Worm (Caenorhabditis elegans): ENCODE measurements around the gene F15E6.6.

The F15E6.6 gene

DNA sequence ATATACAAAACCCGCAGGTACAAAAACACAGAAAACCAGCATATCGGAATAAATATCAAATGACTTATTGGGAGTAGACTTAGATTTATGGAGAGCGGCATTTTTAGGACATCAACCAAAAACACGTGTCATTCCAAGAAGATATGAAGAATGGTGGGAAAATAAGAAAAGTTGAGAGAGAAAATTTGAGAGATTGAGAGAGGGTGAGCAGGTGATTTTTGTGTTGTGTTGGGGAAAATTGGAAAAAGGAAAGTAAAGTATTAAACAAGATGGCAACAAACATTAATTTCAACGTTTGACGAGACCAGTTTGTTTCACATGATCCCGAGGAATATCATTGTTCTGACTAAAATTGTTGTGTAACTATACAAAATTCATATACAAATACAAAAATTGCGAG lies 4.4 kb upstream of the F15E6.6 start, which contains the start of gene srv-4:
TSS of gene srv-4 (minus strand) at position 101 of the 400 bp plus-strand sequence.
- no peak for TF ChIP-seq C17E4.6 (GFP tag; IDR thresholded peaks at IDR 0.05)
- no peak for TF ChIP-seq sea-2 (GFP tag; IDR thresholded peaks at IDR 0.05)
- TF ChIP-seq egl-18 (GFP tag; IDR thresholded peaks at IDR 0.05), result no peak
- TF ChIP-seq C06A6.2 (GFP tag; conservative IDR thresholded peaks at IDR 0.05), result no peak
- TF ChIP-seq lsl-1 (GFP tag; optimal IDR thresholded peaks at IDR 0.05), result no peak
- TF ChIP-seq ceh-27 (GFP tag; optimal IDR thresholded peaks at IDR 0.05), result no peak
- no peak for TF ChIP-seq bed-1 (GFP tag; IDR thresholded peaks at IDR 0.05)
- no peak for TF ChIP-seq snpc-1.3 (tag; optimal IDR thresholded peaks at IDR 0.05; ENCODE audit: insufficient read depth)
- TF ChIP-seq egrh-3 (GFP tag; IDR thresholded peaks at IDR 0.05), result no peak
- no peak for TF ChIP-seq attf-5 (GFP tag; optimal IDR thresholded peaks at IDR 0.05)

DNA sequence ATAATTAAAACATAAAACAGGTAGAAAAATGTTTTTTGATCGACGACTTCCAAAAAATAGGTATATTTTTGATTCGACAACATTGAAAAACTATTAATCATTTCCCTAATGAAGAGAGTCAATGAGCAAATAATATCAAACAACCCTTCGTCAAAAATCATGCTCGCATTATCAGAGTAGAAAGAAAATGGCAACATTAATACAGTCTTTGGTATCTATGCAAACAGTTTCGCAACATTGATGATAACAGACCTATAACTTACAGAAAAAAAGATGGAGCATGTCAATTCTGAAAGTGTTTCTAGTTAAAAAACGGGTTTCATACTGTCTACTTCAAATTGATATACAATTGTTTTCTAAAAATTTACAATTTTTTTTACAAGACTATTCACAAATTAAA lies 1.1 kb upstream of the F15E6.6 start:
- peak; percentile 75 for TF ChIP-seq nhr-80 (tag; optimal IDR thresholded peaks at IDR 0.05)
- TF ChIP-seq cebp-1 (GFP tag; IDR thresholded peaks at IDR 0.05), result peak; percentile 22; the same call in 1 of the 2 replicates
- no peak for TF ChIP-seq cebp-1 (tag; optimal IDR thresholded peaks at IDR 0.05)
- no peak for TF ChIP-seq F57A8.1 (GFP tag; optimal IDR thresholded peaks at IDR 0.05)

DNA sequence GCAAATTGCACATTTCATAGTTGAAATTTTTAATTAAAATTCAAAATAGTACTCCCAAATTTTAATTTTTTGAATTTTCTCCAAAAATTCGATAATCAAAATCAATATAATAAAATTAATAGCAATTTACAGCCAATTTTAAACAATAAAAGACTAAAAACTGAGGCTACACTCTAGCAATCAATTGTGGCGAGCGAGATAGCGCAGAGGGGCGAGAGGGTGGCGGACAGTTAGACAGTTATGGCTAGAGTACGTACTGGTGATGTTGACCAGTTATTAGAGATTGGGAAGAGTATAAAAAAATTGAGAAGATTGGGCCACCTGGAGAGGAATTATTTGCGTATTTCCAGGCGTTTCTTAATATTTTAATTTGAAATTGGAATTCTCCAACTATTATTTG lies 6.2 kb downstream of the F15E6.6 start, which contains the start of gene nhr-78:
TSS of gene nhr-78 (minus strand) at position 182 of the 400 bp plus-strand sequence.
- no peak for TF ChIP-seq akir-1 (GFP tag; optimal IDR thresholded peaks at IDR 0.05)
- no peak for TF ChIP-seq ceh-79 (tag; optimal IDR thresholded peaks at IDR 0.05)
- no peak for TF ChIP-seq B0261.1 (tag; optimal IDR thresholded peaks at IDR 0.05)
- no peak for TF ChIP-seq Y56A3A.18 (GFP tag; IDR thresholded peaks at IDR 0.05)
- no peak for TF ChIP-seq somi-1 (GFP tag; optimal IDR thresholded peaks at IDR 0.05)
- TF ChIP-seq dox-1 (GFP tag; IDR thresholded peaks at IDR 0.05), result no peak
- TF ChIP-seq hmg-1.2 (GFP tag; IDR thresholded peaks at IDR 0.05), result peak; percentile 94
- TF ChIP-seq Y53F4B.3 (GFP tag; IDR thresholded peaks at IDR 0.05), result no peak
- 0 out of 2 replicates have a peak, but pooled peaks have one; percentile 22 for TF ChIP-seq mcd-1 (GFP tag; IDR thresholded peaks at IDR 0.05)
- no peak for TF ChIP-seq ceh-58 (GFP tag; IDR thresholded peaks at IDR 0.05)

DNA sequence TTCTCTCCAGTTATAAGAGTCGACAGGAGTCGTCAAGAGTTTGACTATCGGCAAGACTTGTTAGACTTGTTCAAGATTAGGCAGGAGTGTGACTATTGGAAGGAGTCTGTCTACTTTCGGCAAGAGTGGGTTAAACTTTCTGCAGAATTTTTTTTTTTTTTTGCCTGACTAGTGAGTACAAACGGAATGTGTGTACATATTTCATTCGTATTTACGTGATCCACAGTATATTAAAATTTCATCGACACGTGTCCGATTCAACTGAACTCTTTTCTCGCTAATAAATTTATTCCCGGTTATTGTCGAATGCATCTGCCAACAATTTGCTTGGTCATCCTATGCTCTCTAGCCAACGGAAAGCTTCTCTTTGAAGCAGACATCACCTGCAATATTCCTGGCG lies 11.8 kb downstream of the F15E6.6 start, which contains the start of gene F36A4.1:
TSS of gene F36A4.1 (plus strand) at position 301 of the 400 bp plus-strand sequence.
- TF ChIP-seq mel-28 (tag; optimal IDR thresholded peaks at IDR 0.05; ENCODE audit: borderline replicate concordance) (no peak), ama-1 (optimal IDR thresholded peaks at IDR 0.05) (no peak), ama-1 (GFP tag; optimal IDR thresholded peaks at IDR 0.05) (no peak), somi-1 (GFP tag; optimal IDR thresholded peaks at IDR 0.05) (no peak), let-526 (GFP tag; IDR thresholded peaks at IDR 0.05) (no peak), zim-3 (tag; optimal IDR thresholded peaks at IDR 0.05) (no peak), mcd-1 (GFP tag; IDR thresholded peaks at IDR 0.05) (no peak), mes-4 (tag; optimal IDR thresholded peaks at IDR 0.05) (no peak), zfh-2 (GFP tag; conservative IDR thresholded peaks at IDR 0.05) (no peak), nhr-80 (tag; optimal IDR thresholded peaks at IDR 0.05) (no peak), D2030.7 (GFP tag; IDR thresholded peaks at IDR 0.05) (no peak), B0336.3 (GFP tag; IDR thresholded peaks at IDR 0.05) (no peak), attf-3 (GFP tag; conservative IDR thresholded peaks at IDR 0.05) (no peak), pha-4 (tag; optimal IDR thresholded peaks at IDR 0.05) (no peak), ceh-27 (GFP tag; optimal IDR thresholded peaks at IDR 0.05) (no peak), lin-54 (GFP tag; optimal IDR thresholded peaks at IDR 0.05) (no peak), snpc-1.1 (tag; optimal IDR thresholded peaks at IDR 0.05; ENCODE audit: insufficient read depth) (no peak), dpff-1 (tag; optimal IDR thresholded peaks at IDR 0.05) (no peak), F49E8.2 (tag; optimal IDR thresholded peaks at IDR 0.05; ENCODE audit: insufficient read depth) (no peak), hsf-1 (GFP tag; IDR thresholded peaks at IDR 0.05) (no peak)

Measured in whole organism, young adult.